Worm (Caenorhabditis elegans) whole organism, L1 larva: ENCODE data around the gene lin-13.

ENCODE experiments used
- C04F5.9 ChIP-seq: sonication (generic microtip); optimal IDR thresholded peaks from 2 replicates; lab custom pipeline; 2016; ENCODE audit warnings: missing genetic modification characterization, missing compliant biosample characterization
- C16A3.4 ChIP-seq: fragments of 150-350 bp; optimal IDR thresholded peaks from 2 replicates; lab custom pipeline; 2014; ENCODE audit warnings: missing biosample characterization, missing genetic modification characterization
- alr-1 ChIP-seq: fragments of 200-800 bp; sonication (Bioruptor generic); optimal IDR thresholded peaks from 2 replicates; lab custom pipeline; 2018; ENCODE audit warnings: borderline replicate concordance, mild to moderate bottlenecking, missing genetic modification characterization, missing compliant biosample characterization
- aly-2 ChIP-seq: fragments of 150-350 bp; optimal IDR thresholded peaks from 2 replicates; lab custom pipeline; 2014; ENCODE audit warnings: missing biosample characterization, missing genetic modification characterization
- ama-1 ChIP-seq: fragments of 150-350 bp; optimal IDR thresholded peaks from 2 replicates; lab custom pipeline; 2014
- blmp-1 ChIP-seq: fragments of 150-350 bp; optimal IDR thresholded peaks from 2 replicates; lab custom pipeline; 2014; ENCODE audit warnings: missing biosample characterization, missing genetic modification characterization
- ceh-63 ChIP-seq: fragments of 200-800 bp; sonication (Bioruptor generic); optimal IDR thresholded peaks from 2 replicates; lab custom pipeline; 2018; ENCODE audit warnings: mild to moderate bottlenecking, missing genetic modification characterization, missing compliant biosample characterization
- ceh-8 ChIP-seq: fragments of 200-800 bp; sonication (Bioruptor generic); optimal IDR thresholded peaks from 2 replicates; lab custom pipeline; 2018; ENCODE audit warnings: mild to moderate bottlenecking, missing genetic modification characterization, moderate library complexity, missing compliant biosample characterization
- ceh-82 ChIP-seq, 3 experiments: fragments of 150-350 bp in 1 of 3; sonication (generic microtip) in 2 of 3; optimal IDR thresholded peaks; 2 replicates each; lab custom pipeline; 2014 to 2017; ENCODE audit warnings: missing biosample characterization in 3 of 3, missing genetic modification characterization in 3 of 3
- ces-1 ChIP-seq: fragments of 150-350 bp; optimal IDR thresholded peaks from 2 replicates; lab custom pipeline; 2014; ENCODE audit warnings: missing biosample characterization, missing genetic modification reagents, missing genetic modification characterization
- dpl-1 ChIP-seq, 3 experiments: fragments of 150-350 bp in 2 of 3; sonication (generic microtip) in 1 of 3; optimal IDR thresholded peaks; 2 replicates each; lab custom pipeline; 2014 to 2017; ENCODE audit warnings: missing biosample characterization in 3 of 3, missing genetic modification characterization in 3 of 3, missing genetic modification reagents in 3 of 3
- efl-1 ChIP-seq, 4 experiments: fragments of 150-350 bp; optimal IDR thresholded peaks in 3 of 4; peaks in 1 of 4; 1 replicate in 1 of 4; 2 replicates in 3 of 4; lab custom pipeline; 2014; ENCODE audit warnings: missing biosample characterization in 2 of 4, missing genetic modification characterization in 2 of 4, missing genetic modification reagents in 2 of 4
- efl-3 ChIP-seq: fragments of 200-800 bp; sonication (Bioruptor generic); optimal IDR thresholded peaks from 2 replicates; lab custom pipeline; 2018; ENCODE audit warnings: mild to moderate bottlenecking, missing genetic modification characterization, missing compliant biosample characterization
- elt-3 ChIP-seq, 6 experiments: fragments of 150-350 bp in 1 of 6; sonication (generic microtip); optimal IDR thresholded peaks; 2 replicates each; lab custom pipeline; 2017 to 2018; ENCODE audit warnings: missing biosample characterization in 6 of 6, missing genetic modification characterization in 6 of 6, inconsistent platforms in 1 of 6
- ets-5 ChIP-seq: fragments of 200-800 bp; sonication (Bioruptor generic); IDR thresholded peaks from 2 replicates; pipeline ENCODE4 v1.3.6; 2022; ENCODE audit warnings: missing genetic modification characterization, missing compliant biosample characterization
- fos-1 ChIP-seq: fragments of 150-350 bp; optimal IDR thresholded peaks from 2 replicates; lab custom pipeline; 2014; ENCODE audit warnings: missing biosample characterization, missing genetic modification characterization
- grh-1 ChIP-seq: fragments of 200-800 bp; sonication (Bioruptor generic); IDR thresholded peaks from 2 replicates; pipeline ENCODE4 v1.3.6; 2022; ENCODE audit warnings: missing genetic modification reagents, missing genetic modification characterization, missing compliant biosample characterization
- hlh-17 ChIP-seq: fragments of 200-800 bp; sonication (Bioruptor generic); optimal IDR thresholded peaks from 2 replicates; lab custom pipeline; 2018; ENCODE audit warnings: missing genetic modification characterization, mild to moderate bottlenecking, missing compliant biosample characterization, moderate library complexity, borderline replicate concordance
- hlh-4 ChIP-seq: sonication (generic microtip); optimal IDR thresholded peaks from 2 replicates; lab custom pipeline; 2016; ENCODE audit warnings: mild to moderate bottlenecking, missing genetic modification characterization, missing compliant biosample characterization
- irx-1 ChIP-seq: sonication (generic microtip); optimal IDR thresholded peaks from 2 replicates; lab custom pipeline; 2016; ENCODE audit warnings: missing genetic modification characterization, missing compliant biosample characterization
- jun-1 ChIP-seq: fragments of 150-350 bp; optimal IDR thresholded peaks from 2 replicates; lab custom pipeline; 2014; ENCODE audit warnings: missing biosample characterization, missing genetic modification reagents, missing genetic modification characterization
- lin-13 ChIP-seq: fragments of 150-350 bp; optimal IDR thresholded peaks from 2 replicates; lab custom pipeline; 2014; ENCODE audit warnings: missing biosample characterization, missing genetic modification reagents, missing genetic modification characterization
- lin-14 ChIP-seq: fragments of 200-800 bp; sonication (Bioruptor generic); optimal IDR thresholded peaks from 2 replicates; lab custom pipeline; 2018; ENCODE audit warnings: mild to moderate bottlenecking, missing genetic modification characterization, moderate library complexity, missing compliant biosample characterization
- lin-35 ChIP-seq, 2 experiments: fragments of 150-350 bp; optimal IDR thresholded peaks; 2 replicates each; lab custom pipeline; 2014; ENCODE audit warnings: missing biosample characterization in 2 of 2, missing genetic modification characterization in 2 of 2, missing genetic modification reagents in 2 of 2
- lsy-2 ChIP-seq, 2 experiments: fragments of 150-350 bp; optimal IDR thresholded peaks; 2 replicates each; lab custom pipeline; 2014; ENCODE audit warnings: missing biosample characterization in 2 of 2, missing genetic modification characterization in 2 of 2
- mep-1 ChIP-seq: fragments of 150-350 bp; optimal IDR thresholded peaks from 2 replicates; lab custom pipeline; 2014; ENCODE audit warnings: missing biosample characterization, missing genetic modification characterization
- nhr-11 ChIP-seq: fragments of 150-350 bp; optimal IDR thresholded peaks from 2 replicates; lab custom pipeline; 2014; ENCODE audit warnings: missing biosample characterization, missing genetic modification characterization
- nhr-19 ChIP-seq: fragments of 200-800 bp; sonication (Bioruptor generic); conservative IDR thresholded peaks from 2 replicates; pipeline ENCODE4 v1.3.6; 2022; ENCODE audit warnings: missing genetic modification characterization, missing compliant biosample characterization
- nhr-237 ChIP-seq: fragments of 150-350 bp; optimal IDR thresholded peaks from 2 replicates; lab custom pipeline; 2014; ENCODE audit warnings: missing biosample characterization, missing genetic modification characterization
- nhr-71 ChIP-seq: sonication (generic microtip); optimal IDR thresholded peaks from 2 replicates; lab custom pipeline; 2016; ENCODE audit warnings: mild to moderate bottlenecking, missing genetic modification characterization, moderate library complexity, missing compliant biosample characterization
- nhr-76 ChIP-seq: sonication (generic microtip); optimal IDR thresholded peaks from 2 replicates; lab custom pipeline; 2017; ENCODE audit warnings: missing biosample characterization, missing genetic modification characterization
- nhr-77 ChIP-seq: fragments of 150-350 bp; optimal IDR thresholded peaks from 2 replicates; lab custom pipeline; 2014; ENCODE audit warnings: missing biosample characterization, missing genetic modification characterization
- nhr-85 ChIP-seq: sonication (generic microtip); peaks from one replicate; lab custom pipeline; 2016; ENCODE audit warnings: missing genetic modification characterization, inconsistent platforms, missing compliant biosample characterization
- nhr-90 ChIP-seq: sonication (generic microtip); optimal IDR thresholded peaks from 2 replicates; lab custom pipeline; 2016; ENCODE audit warnings: mild to moderate bottlenecking, missing genetic modification characterization, missing compliant biosample characterization; ENCODE audit not compliant: poor library complexity
- pax-3 ChIP-seq: fragments of 200-800 bp; sonication (Bioruptor generic); optimal IDR thresholded peaks from 2 replicates; lab custom pipeline; 2018; ENCODE audit warnings: mild to moderate bottlenecking, missing genetic modification characterization, moderate library complexity, missing compliant biosample characterization
- rnt-1 ChIP-seq: sonication (generic microtip); optimal IDR thresholded peaks from 2 replicates; lab custom pipeline; 2016; ENCODE audit warnings: mild to moderate bottlenecking, missing genetic modification characterization, moderate library complexity, missing compliant biosample characterization
- snu-23 ChIP-seq: sonication (generic microtip); optimal IDR thresholded peaks from 2 replicates; lab custom pipeline; 2016; ENCODE audit warnings: missing genetic modification characterization, missing compliant biosample characterization
- sox-4 ChIP-seq: sonication (generic microtip); optimal IDR thresholded peaks from 2 replicates; lab custom pipeline; 2016; ENCODE audit warnings: missing genetic modification characterization, missing compliant biosample characterization
- sptf-1 ChIP-seq: fragments of 150-350 bp; optimal IDR thresholded peaks from 2 replicates; lab custom pipeline; 2014; ENCODE audit warnings: missing biosample characterization, missing genetic modification characterization
- swsn-7 ChIP-seq: sonication (generic microtip); optimal IDR thresholded peaks from 2 replicates; lab custom pipeline; 2016; ENCODE audit warnings: missing genetic modification characterization, missing compliant biosample characterization
- tbx-2 ChIP-seq: sonication (generic microtip); optimal IDR thresholded peaks from 2 replicates; lab custom pipeline; 2016; ENCODE audit warnings: missing genetic modification characterization, missing compliant biosample characterization
- tlp-1 ChIP-seq: fragments of 150-350 bp; optimal IDR thresholded peaks from 2 replicates; lab custom pipeline; 2014; ENCODE audit warnings: missing biosample characterization, missing genetic modification characterization
- unc-130 ChIP-seq: fragments of 150-350 bp; optimal IDR thresholded peaks from 2 replicates; lab custom pipeline; 2017; ENCODE audit warnings: missing biosample characterization, missing genetic modification characterization, inconsistent platforms
- unc-62 ChIP-seq: fragments of 150-350 bp; optimal IDR thresholded peaks from 2 replicates; lab custom pipeline; 2014; ENCODE audit warnings: missing biosample characterization, missing genetic modification reagents, missing genetic modification characterization
- vab-15 ChIP-seq: sonication (generic microtip); optimal IDR thresholded peaks from 2 replicates; lab custom pipeline; 2017; ENCODE audit warnings: missing genotype, mild to moderate bottlenecking, missing genetic modification characterization, missing compliant biosample characterization
- xbp-1 ChIP-seq: sonication (generic microtip); optimal IDR thresholded peaks from 2 replicates; lab custom pipeline; 2016; ENCODE audit warnings: missing genetic modification characterization, missing compliant biosample characterization
- ztf-11 ChIP-seq, 2 experiments: sonication (generic microtip); optimal IDR thresholded peaks; 2 replicates each; lab custom pipeline; 2016 to 2017; ENCODE audit warnings: missing genetic modification characterization in 2 of 2, missing biosample characterization in 1 of 2, missing compliant biosample characterization in 1 of 2
- ztf-4 ChIP-seq: fragments of 150-350 bp; optimal IDR thresholded peaks from 2 replicates; lab custom pipeline; 2014; ENCODE audit warnings: missing biosample characterization, missing genetic modification characterization

The lin-13 gene

ce11 chrIII:7725483-7726250, 16.4 kb upstream of the lin-13 start (continued):
- no peak for TF ChIP-seq ceh-63 (GFP tag; lab: Kevin White, UChicago)
- TF ChIP-seq lin-14 = peak; percentile 71
- TF ChIP-seq aly-2 = no peak
- TF ChIP-seq unc-62 (GFP tag; lab: Kevin White, UChicago) = no peak
- TF ChIP-seq alr-1 (tag; lab: Kevin White, UChicago) = peak; percentile 9
- TF ChIP-seq ceh-8 (GFP tag; lab: Kevin White, UChicago) = peak; percentile 17
- TF ChIP-seq nhr-85 (tag; lab: Kevin White, UChicago) = no peak
- TF ChIP-seq ceh-82 (tag; optimal IDR thresholded peaks at IDR 0.05; lab: Kevin White, UChicago) = peak in 1 of 3 experiments; percentile 50
- TF ChIP-seq, all 84 proteins: peak for 11

ce11 chrIII:7724433-7724832, 15.1 kb upstream of the lin-13 start:
- peak in 1 of 2 experiments; percentile 12 for TF ChIP-seq lsy-2 (tag; optimal IDR thresholded peaks at IDR 0.05; lab: Kevin White, UChicago)
- peak in 1 of 2 experiments; percentile 1 for TF ChIP-seq efl-1 (optimal IDR thresholded peaks at IDR 0.05; lab: Kevin White, UChicago)
- TF ChIP-seq efl-1 (GFP tag; optimal IDR thresholded peaks at IDR 0.05 in 1 of 2; lab: Kevin White, UChicago) = no peak
- no peak for TF ChIP-seq ceh-63 (GFP tag; lab: Kevin White, UChicago)
- no peak for TF ChIP-seq C04F5.9 (tag; lab: Kevin White, UChicago)
- TF ChIP-seq nhr-71 (tag; lab: Kevin White, UChicago) = peak; percentile 19
- TF ChIP-seq vab-15 = no peak
- no peak for TF ChIP-seq pax-3
- no peak for TF ChIP-seq C16A3.4 (tag; lab: Kevin White, UChicago)
- TF ChIP-seq nhr-19 (GFP tag; lab: Robert Waterston, UW) = no peak
- no peak for TF ChIP-seq grh-1 (GFP tag; lab: Robert Waterston, UW)
- TF ChIP-seq tlp-1 (tag; lab: Kevin White, UChicago) = no peak
- no peak for TF ChIP-seq snu-23
- TF ChIP-seq hlh-4 (tag; lab: Kevin White, UChicago) = no peak
- TF ChIP-seq ztf-11 (tag; optimal IDR thresholded peaks at IDR 0.05; lab: Kevin White, UChicago) = no peak
- peak; percentile 23 for TF ChIP-seq blmp-1 (tag; lab: Kevin White, UChicago)
- TF ChIP-seq lin-13 = no peak
- no peak for TF ChIP-seq swsn-7 (tag; lab: Kevin White, UChicago)
- TF ChIP-seq nhr-77 = no peak
- TF ChIP-seq hlh-17 (GFP tag; lab: Kevin White, UChicago) = no peak
- no peak for TF ChIP-seq dpl-1 (GFP tag; optimal IDR thresholded peaks at IDR 0.05; lab: Kevin White, UChicago)
- TF ChIP-seq sptf-1 (tag; lab: Kevin White, UChicago) = no peak
- no peak for TF ChIP-seq sox-4 (tag; lab: Kevin White, UChicago)
- no peak for TF ChIP-seq ets-5 (GFP tag; lab: Robert Waterston, UW)
- no peak for TF ChIP-seq elt-3 (tag; optimal IDR thresholded peaks at IDR 0.05; lab: Kevin White, UChicago)
- TF ChIP-seq rnt-1 (tag; lab: Kevin White, UChicago) = no peak
- no peak for TF ChIP-seq nhr-85 (tag; lab: Kevin White, UChicago)
- TF ChIP-seq fos-1 (tag; lab: Kevin White, UChicago) = no peak
- no peak for TF ChIP-seq lin-35 (GFP tag; optimal IDR thresholded peaks at IDR 0.05; lab: Kevin White, UChicago)
- no peak for TF ChIP-seq efl-3 (GFP tag; lab: Kevin White, UChicago)
- TF ChIP-seq nhr-11 (tag; lab: Kevin White, UChicago) = no peak
- no peak for TF ChIP-seq jun-1 (tag; lab: Kevin White, UChicago)
- TF ChIP-seq ztf-4 = no peak
- TF ChIP-seq unc-62 (GFP tag; lab: Kevin White, UChicago) = no peak
- TF ChIP-seq nhr-76 = no peak
- TF ChIP-seq alr-1 (tag; lab: Kevin White, UChicago) = no peak
- TF ChIP-seq ces-1 (GFP tag; lab: Kevin White, UChicago) = no peak
- no peak for TF ChIP-seq irx-1 (tag; lab: Kevin White, UChicago)
- no peak for TF ChIP-seq aly-2
- TF ChIP-seq nhr-90 (tag; lab: Kevin White, UChicago) = no peak
- no peak for TF ChIP-seq xbp-1 (tag; lab: Kevin White, UChicago)
- TF ChIP-seq ama-1 (lab: Kevin White, UChicago) = no peak
- TF ChIP-seq nhr-237 (tag; lab: Kevin White, UChicago) = no peak
- TF ChIP-seq tbx-2 = no peak
- TF ChIP-seq ceh-8 (GFP tag; lab: Kevin White, UChicago) = no peak
- no peak for TF ChIP-seq unc-130 (tag; lab: Kevin White, UChicago)
- TF ChIP-seq mep-1 (tag; lab: Kevin White, UChicago) = no peak
